Worm (Caenorhabditis elegans): ENCODE data around the gene clec-226.

clec-226 gene

DNA sequence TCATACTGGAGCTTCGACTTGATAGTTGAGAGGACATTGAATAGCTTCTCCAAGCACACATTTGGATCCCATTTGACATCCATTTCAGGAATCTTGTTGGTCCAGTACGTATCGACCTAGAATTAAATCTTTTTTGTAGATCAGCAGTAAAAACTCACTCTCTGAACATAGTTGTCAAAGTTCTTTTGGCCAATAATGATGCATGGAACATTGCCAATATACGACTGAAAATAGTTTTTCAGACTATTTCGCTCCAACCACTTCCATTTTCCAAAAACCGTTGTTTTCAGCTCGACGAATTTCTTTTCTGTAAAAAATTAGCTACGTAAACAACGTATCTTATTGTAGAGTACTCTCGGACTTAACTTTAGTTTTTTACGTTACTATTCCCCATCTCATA lies 34.9 kb downstream of the clec-226 start:
- TF ChIP-seq sptf-1 (tag; optimal IDR thresholded peaks at IDR 0.05) (no peak), mab-5 (tag; optimal IDR thresholded peaks at IDR 0.05) (no peak), unc-39 (tag; optimal IDR thresholded peaks at IDR 0.05) (no peak), blmp-1 (tag; optimal IDR thresholded peaks at IDR 0.05) (no peak), tbx-8 (GFP tag; optimal IDR thresholded peaks at IDR 0.05) (no peak), unc-120 (tag; optimal IDR thresholded peaks at IDR 0.05; ENCODE audit: poor library complexity, severe bottlenecking) (no peak), hlh-1 (tag; optimal IDR thresholded peaks at IDR 0.05) (no peak), cnd-1 (tag; optimal IDR thresholded peaks at IDR 0.05) (no peak), unc-62 (GFP tag; optimal IDR thresholded peaks at IDR 0.05) (no peak)

DNA sequence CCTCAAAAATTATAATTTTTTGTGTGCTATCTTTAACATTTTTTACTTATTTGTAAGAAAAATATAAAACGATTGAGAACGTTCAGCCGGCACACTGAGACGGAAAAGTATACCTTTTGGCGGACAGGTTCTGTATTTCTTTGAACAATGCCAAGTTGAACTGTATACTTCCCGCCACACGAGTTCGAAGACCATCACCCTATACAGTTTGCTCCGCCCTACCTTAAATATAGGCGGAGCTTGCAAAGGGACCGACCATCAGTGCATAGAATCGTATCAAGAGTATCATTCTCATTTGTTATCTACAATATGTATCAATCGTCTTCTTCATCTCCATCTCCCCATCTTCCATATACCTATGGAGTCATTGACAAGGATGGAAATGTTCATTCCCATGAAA lies 38.1 kb downstream of the clec-226 start, which contains the start of gene end-1:
end-1 (plus strand) TSS at position 301 of the 400 bp plus-strand sequence.
- no peak for TF ChIP-seq ham-2 (GFP tag; optimal IDR thresholded peaks at IDR 0.05)
- no peak for TF ChIP-seq unc-62 (GFP tag; optimal IDR thresholded peaks at IDR 0.05)
- TF ChIP-seq bed-3 (GFP tag; optimal IDR thresholded peaks at IDR 0.05) = no peak
- no peak for TF ChIP-seq hlh-1 (tag; optimal IDR thresholded peaks at IDR 0.05)
- no peak for TF ChIP-seq flh-1 (GFP tag; optimal IDR thresholded peaks at IDR 0.05)
- no peak for TF ChIP-seq mep-1 (tag; optimal IDR thresholded peaks at IDR 0.05)
- TF ChIP-seq blmp-1 (tag; optimal IDR thresholded peaks at IDR 0.05) = no peak

DNA sequence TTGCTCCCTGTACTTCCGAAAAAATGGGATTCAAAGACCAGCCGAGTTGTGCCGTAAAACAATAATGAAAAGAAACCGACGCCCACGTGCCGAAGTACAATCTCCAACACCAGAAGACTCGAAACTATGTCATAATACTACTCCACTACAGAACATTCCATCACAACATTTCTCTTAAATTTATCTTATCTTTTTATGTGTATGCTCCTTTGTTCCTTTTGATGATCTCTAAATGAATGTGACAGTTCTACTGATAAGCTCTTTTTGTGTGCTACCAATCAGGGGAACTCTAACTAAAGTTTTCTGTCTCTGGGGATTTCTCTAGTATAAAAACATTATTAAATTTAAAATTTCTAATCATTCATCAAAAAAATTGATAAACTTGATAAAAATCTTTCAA lies 40.1 kb downstream of the clec-226 start:
- TF ChIP-seq tbx-8 (GFP tag; optimal IDR thresholded peaks at IDR 0.05) (no peak), cnd-1 (tag; optimal IDR thresholded peaks at IDR 0.05) (no peak), ham-2 (GFP tag; optimal IDR thresholded peaks at IDR 0.05) (no peak), unc-39 (tag; optimal IDR thresholded peaks at IDR 0.05) (no peak), nhr-12 (tag; optimal IDR thresholded peaks at IDR 0.05) (no peak), hlh-1 (tag; optimal IDR thresholded peaks at IDR 0.05) (no peak), mls-2 (tag; optimal IDR thresholded peaks at IDR 0.05) (no peak), ceh-43 (GFP tag; optimal IDR thresholded peaks at IDR 0.05) (no peak), lin-13 (tag; optimal IDR thresholded peaks at IDR 0.05) (no peak), nhr-2 (tag; optimal IDR thresholded peaks at IDR 0.05) (no peak), drap-1 (GFP tag; optimal IDR thresholded peaks at IDR 0.05) (no peak), sem-2 (GFP tag; optimal IDR thresholded peaks at IDR 0.05) (no peak)

- TF ChIP-seq ceh-39 (tag; optimal IDR thresholded peaks at IDR 0.05) = no peak
- no peak for TF ChIP-seq unc-62 (GFP tag; optimal IDR thresholded peaks at IDR 0.05)
- no peak for TF ChIP-seq ceh-43 (GFP tag; optimal IDR thresholded peaks at IDR 0.05)
Observed at ce11 chrV:13992485-13992884, 45.7 kb downstream of the clec-226 start, which contains the start of gene droe-4. Gene droe-4, plus strand, starts transcription at chrV:13992656.

- no peak for TF ChIP-seq unc-39 (tag; optimal IDR thresholded peaks at IDR 0.05)
- no peak for TF ChIP-seq lin-32 (GFP tag; optimal IDR thresholded peaks at IDR 0.05)
- no peak for TF ChIP-seq drap-1 (GFP tag; optimal IDR thresholded peaks at IDR 0.05)
- TF ChIP-seq nhr-28 (tag; optimal IDR thresholded peaks at IDR 0.05) = no peak
- no peak for TF ChIP-seq nhr-12 (tag; optimal IDR thresholded peaks at IDR 0.05)
- TF ChIP-seq mep-1 (tag; optimal IDR thresholded peaks at IDR 0.05) = no peak
- no peak for TF ChIP-seq hlh-1 (tag; optimal IDR thresholded peaks at IDR 0.05)
- TF ChIP-seq flh-1 (GFP tag; optimal IDR thresholded peaks at IDR 0.05) = no peak
- TF ChIP-seq sptf-1 (tag; optimal IDR thresholded peaks at IDR 0.05) = no peak
- TF ChIP-seq lin-13 (tag; optimal IDR thresholded peaks at IDR 0.05) = no peak
- no peak for TF ChIP-seq elt-1 (tag; optimal IDR thresholded peaks at IDR 0.05; ENCODE audit: borderline replicate concordance, insufficient read depth)
- no peak for TF ChIP-seq unc-120 (tag; optimal IDR thresholded peaks at IDR 0.05; ENCODE audit: poor library complexity, severe bottlenecking)
- TF ChIP-seq lsy-2 (tag; optimal IDR thresholded peaks at IDR 0.05) = no peak
- no peak for TF ChIP-seq pha-4 (tag; optimal IDR thresholded peaks at IDR 0.05)
- no peak for TF ChIP-seq M03D4.4 (tag; optimal IDR thresholded peaks at IDR 0.05)
- TF ChIP-seq snpc-4 (tag; optimal IDR thresholded peaks at IDR 0.05) = no peak
- no peak for TF ChIP-seq nhr-76 (tag; optimal IDR thresholded peaks at IDR 0.05)
- TF ChIP-seq bed-3 (GFP tag; optimal IDR thresholded peaks at IDR 0.05) = no peak
- TF ChIP-seq mab-5 (tag; optimal IDR thresholded peaks at IDR 0.05) = no peak
Observed at ce11 chrV:13993478-13993877, 46.7 kb downstream of the clec-226 start.
